Worm (Caenorhabditis elegans) whole organism, L2 larva: Measurements from ENCODE around the gene lips-3.

Experiments
- ZK546.5 ChIP-seq: sonication (generic microtip); optimal IDR thresholded peaks from 2 replicates; lab custom pipeline; 2017; ENCODE audit warnings: missing biosample characterization, missing genetic modification characterization
- aly-2 ChIP-seq: fragments of 150-350 bp; optimal IDR thresholded peaks from 2 replicates; lab custom pipeline; 2014; ENCODE audit warnings: missing biosample characterization, missing genetic modification characterization
- elt-1 ChIP-seq: fragments of 150-350 bp; optimal IDR thresholded peaks from 2 replicates; lab custom pipeline; 2014; ENCODE audit warnings: missing biosample characterization, missing genetic modification characterization
- lin-13 ChIP-seq: fragments of 150-350 bp; optimal IDR thresholded peaks from 2 replicates; lab custom pipeline; 2014; ENCODE audit warnings: missing biosample characterization, missing genetic modification reagents, missing genetic modification characterization
- mdl-1 ChIP-seq, 2 experiments: fragments of 150-350 bp in 1 of 2; sonication (generic microtip) in 1 of 2; optimal IDR thresholded peaks; 2 replicates each; lab custom pipeline; 2017; ENCODE audit warnings: missing biosample characterization in 2 of 2, missing genetic modification characterization in 2 of 2
- snpc-4 ChIP-seq: fragments of 150-350 bp; optimal IDR thresholded peaks from 2 replicates; lab custom pipeline; 2014; ENCODE audit warnings: missing biosample characterization, missing genetic modification characterization
- unc-62 ChIP-seq: fragments of 150-350 bp; optimal IDR thresholded peaks from 2 replicates; lab custom pipeline; 2014; ENCODE audit warnings: missing biosample characterization, missing genetic modification reagents, missing genetic modification characterization
- zag-1 ChIP-seq: fragments of 150-350 bp; optimal IDR thresholded peaks from 2 replicates; lab custom pipeline; 2014; ENCODE audit warnings: missing biosample characterization, missing genetic modification characterization
- ztf-11 ChIP-seq: sonication (generic microtip); optimal IDR thresholded peaks from 2 replicates; lab custom pipeline; 2017; ENCODE audit warnings: missing biosample characterization, missing genetic modification characterization

DNA sequence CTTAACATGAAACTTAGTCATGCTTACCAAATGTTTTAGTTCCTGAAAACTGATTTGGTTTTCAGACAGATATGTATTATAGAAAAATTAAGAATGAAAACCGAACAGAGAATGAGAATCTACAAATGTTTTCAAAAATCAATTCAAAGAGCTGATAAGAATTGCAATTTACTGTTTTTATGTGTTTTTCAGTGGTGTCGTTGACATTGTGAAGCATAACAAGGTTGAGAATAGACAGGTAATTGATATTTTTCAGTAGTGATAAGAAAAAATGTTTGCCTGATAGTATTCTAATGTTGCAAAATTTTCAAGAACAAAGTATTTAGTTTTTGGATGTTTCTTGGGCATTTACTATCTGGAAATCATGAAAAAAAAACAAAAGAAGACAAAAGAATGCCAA, 26.9 kb downstream of the lips-3 start, which contains the start of gene pfas-1:
- TF ChIP-seq aly-2 (tag; lab: Kevin White, UChicago) = no peak
- no peak for TF ChIP-seq ZK546.5 (tag; lab: Kevin White, UChicago)
- no peak for TF ChIP-seq ztf-11 (tag; lab: Kevin White, UChicago)
- TF ChIP-seq zag-1 (tag; lab: Kevin White, UChicago) = no peak
- no peak for TF ChIP-seq snpc-4 (tag; lab: Kevin White, UChicago)
- no peak for TF ChIP-seq elt-1 (tag; lab: Kevin White, UChicago)
- no peak for TF ChIP-seq mdl-1 (tag; optimal IDR thresholded peaks at IDR 0.05; lab: Kevin White, UChicago)
- TF ChIP-seq unc-62 (GFP tag; lab: Kevin White, UChicago) = no peak
- no peak for TF ChIP-seq lin-13 (GFP tag; lab: Kevin White, UChicago)
